Worm (Caenorhabditis elegans): Measurements from ENCODE around the gene mai-1.

ce11 chrX:3089423-3089822 is 27.0 kb downstream of the mai-1 start, which contains the start of gene pccb-1:
- no peak for TF ChIP-seq nhr-6 (tag; optimal IDR thresholded peaks at IDR 0.05)
- no peak for TF ChIP-seq unc-62 (GFP tag; optimal IDR thresholded peaks at IDR 0.05)
- no peak for TF ChIP-seq ceh-82 (tag; optimal IDR thresholded peaks at IDR 0.05)
- TF ChIP-seq nhr-12 (tag; optimal IDR thresholded peaks at IDR 0.05), result no peak
- TF ChIP-seq lin-39 (tag; optimal IDR thresholded peaks at IDR 0.05), result no peak
- TF ChIP-seq snpc-4 (tag; optimal IDR thresholded peaks at IDR 0.05), result no peak
- no peak for TF ChIP-seq peb-1 (tag; optimal IDR thresholded peaks at IDR 0.05)
- TF ChIP-seq unc-39 (tag; optimal IDR thresholded peaks at IDR 0.05), result no peak
- TF ChIP-seq nhr-77 (tag; optimal IDR thresholded peaks at IDR 0.05), result no peak
- no peak for TF ChIP-seq zag-1 (tag; optimal IDR thresholded peaks at IDR 0.05)
- no peak for TF ChIP-seq sma-3 (GFP tag; optimal IDR thresholded peaks at IDR 0.05)
- TF ChIP-seq lsy-2 (tag; optimal IDR thresholded peaks at IDR 0.05), result no peak
